Worm (Caenorhabditis elegans) whole organism, L2 larva: ENCODE measurements around the gene srg-4.

Source experiments
- C34F6.9 ChIP-seq: fragments of 150-350 bp; optimal IDR thresholded peaks from 2 replicates; lab custom pipeline; 2014; ENCODE audit warnings: missing biosample characterization, missing genetic modification characterization
- R02D3.7 ChIP-seq: fragments of 150-350 bp; optimal IDR thresholded peaks from 2 replicates; lab custom pipeline; 2014; ENCODE audit warnings: missing biosample characterization, missing genetic modification characterization
- Y55F3AM.14 ChIP-seq: fragments of 200-800 bp; sonication (Bioruptor generic); optimal IDR thresholded peaks from 2 replicates; lab custom pipeline; 2018; ENCODE audit warnings: mild to moderate bottlenecking, missing genetic modification characterization, missing compliant biosample characterization
- ZK546.5 ChIP-seq: sonication (generic microtip); optimal IDR thresholded peaks from 2 replicates; lab custom pipeline; 2017; ENCODE audit warnings: missing biosample characterization, missing genetic modification characterization
- aly-2 ChIP-seq: fragments of 150-350 bp; optimal IDR thresholded peaks from 2 replicates; lab custom pipeline; 2014; ENCODE audit warnings: missing biosample characterization, missing genetic modification characterization
- ama-1 ChIP-seq: fragments of 150-350 bp; optimal IDR thresholded peaks from 2 replicates; lab custom pipeline; 2018; ENCODE audit warnings: inconsistent platforms
- blmp-1 ChIP-seq: sonication (generic microtip); optimal IDR thresholded peaks from 2 replicates; lab custom pipeline; 2017; ENCODE audit warnings: missing genetic modification characterization, mild to moderate bottlenecking, missing compliant biosample characterization, antibody characterized with exemption, moderate library complexity; ENCODE audit not compliant: insufficient read depth
- ceh-82 ChIP-seq: fragments of 150-350 bp; optimal IDR thresholded peaks from 2 replicates; lab custom pipeline; 2014; ENCODE audit warnings: missing biosample characterization, missing genetic modification characterization
- dmd-4 ChIP-seq: sonication (generic microtip); optimal IDR thresholded peaks from 2 replicates; lab custom pipeline; 2017; ENCODE audit warnings: missing biosample characterization, missing genetic modification characterization
- elt-1 ChIP-seq: fragments of 150-350 bp; optimal IDR thresholded peaks from 2 replicates; lab custom pipeline; 2014; ENCODE audit warnings: missing biosample characterization, missing genetic modification characterization
- elt-3 ChIP-seq: sonication (generic microtip); optimal IDR thresholded peaks from 2 replicates; lab custom pipeline; 2017; ENCODE audit warnings: missing biosample characterization, missing genetic modification characterization
- lin-13 ChIP-seq: fragments of 150-350 bp; optimal IDR thresholded peaks from 2 replicates; lab custom pipeline; 2014; ENCODE audit warnings: missing biosample characterization, missing genetic modification reagents, missing genetic modification characterization
- lin-39 ChIP-seq: fragments of 150-350 bp; optimal IDR thresholded peaks from 2 replicates; lab custom pipeline; 2014; ENCODE audit warnings: missing biosample characterization, missing genetic modification reagents, missing genetic modification characterization
- lsy-2 ChIP-seq, 2 experiments: fragments of 150-350 bp in 1 of 2; sonication (generic microtip) in 1 of 2; optimal IDR thresholded peaks; 2 replicates each; lab custom pipeline; 2014 to 2017; ENCODE audit warnings: missing biosample characterization in 2 of 2, missing genetic modification characterization in 2 of 2
- nhr-10 ChIP-seq: sonication (generic microtip); optimal IDR thresholded peaks from 2 replicates; lab custom pipeline; 2017; ENCODE audit warnings: missing biosample characterization, missing genetic modification characterization
- nhr-11 ChIP-seq: fragments of 150-350 bp; optimal IDR thresholded peaks from 2 replicates; lab custom pipeline; 2014; ENCODE audit warnings: missing biosample characterization, missing genetic modification characterization
- nhr-12 ChIP-seq: fragments of 150-350 bp; optimal IDR thresholded peaks from 2 replicates; lab custom pipeline; 2014; ENCODE audit warnings: missing biosample characterization, missing genetic modification characterization
- nhr-129 ChIP-seq: fragments of 150-350 bp; optimal IDR thresholded peaks from 2 replicates; lab custom pipeline; 2014; ENCODE audit warnings: missing biosample characterization, missing genetic modification characterization
- nhr-21 ChIP-seq: fragments of 150-350 bp; optimal IDR thresholded peaks from 2 replicates; lab custom pipeline; 2014; ENCODE audit warnings: missing biosample characterization, missing genetic modification characterization
- nhr-23 ChIP-seq: fragments of 150-350 bp; optimal IDR thresholded peaks from 2 replicates; lab custom pipeline; 2014; ENCODE audit warnings: missing biosample characterization, missing genetic modification reagents, missing genetic modification characterization
- nhr-237 ChIP-seq: fragments of 150-350 bp; optimal IDR thresholded peaks from 2 replicates; lab custom pipeline; 2014; ENCODE audit warnings: missing biosample characterization, missing genetic modification characterization
- nhr-25 ChIP-seq: fragments of 150-350 bp; sonication (generic microtip); optimal IDR thresholded peaks from 3 replicates; lab custom pipeline; 2014; ENCODE audit warnings: missing biosample characterization, missing genetic modification characterization
- nhr-6 ChIP-seq: fragments of 150-350 bp; optimal IDR thresholded peaks from 2 replicates; lab custom pipeline; 2014; ENCODE audit warnings: missing biosample characterization, missing genetic modification characterization
- nhr-77 ChIP-seq: fragments of 150-350 bp; optimal IDR thresholded peaks from 2 replicates; lab custom pipeline; 2014; ENCODE audit warnings: missing biosample characterization, missing genetic modification characterization
- peb-1 ChIP-seq: fragments of 150-350 bp; optimal IDR thresholded peaks from 2 replicates; lab custom pipeline; 2014; ENCODE audit warnings: missing biosample characterization, missing genetic modification characterization
- sem-4 ChIP-seq: fragments of 150-350 bp; optimal IDR thresholded peaks from 2 replicates; lab custom pipeline; 2014; ENCODE audit warnings: missing biosample characterization, missing genetic modification reagents, missing genetic modification characterization
- skn-1 ChIP-seq: sonication (generic microtip); optimal IDR thresholded peaks from 2 replicates; lab custom pipeline; 2017; ENCODE audit warnings: missing biosample characterization, missing genetic modification characterization
- sma-3 ChIP-seq: sonication (generic microtip); optimal IDR thresholded peaks from 2 replicates; lab custom pipeline; 2016; ENCODE audit warnings: missing genetic modification reagents, missing genetic modification characterization, missing compliant biosample characterization
- sma-9 ChIP-seq, 2 experiments: fragments of 150-350 bp in 1 of 2; sonication (generic microtip) in 1 of 2; optimal IDR thresholded peaks; 2 replicates each; lab custom pipeline; 2014 to 2016; ENCODE audit warnings: missing genetic modification characterization in 2 of 2, mild to moderate bottlenecking in 1 of 2, missing biosample characterization in 1 of 2, missing compliant biosample characterization in 1 of 2, missing genetic modification reagents in 1 of 2, moderate library complexity in 1 of 2
- unc-39 ChIP-seq: fragments of 150-350 bp; optimal IDR thresholded peaks from 2 replicates; lab custom pipeline; 2014; ENCODE audit warnings: missing biosample characterization, missing genetic modification characterization
- unc-62 ChIP-seq: fragments of 150-350 bp; optimal IDR thresholded peaks from 2 replicates; lab custom pipeline; 2014; ENCODE audit warnings: missing biosample characterization, missing genetic modification reagents, missing genetic modification characterization
- zag-1 ChIP-seq: fragments of 150-350 bp; optimal IDR thresholded peaks from 2 replicates; lab custom pipeline; 2014; ENCODE audit warnings: missing biosample characterization, missing genetic modification characterization
- ztf-1 ChIP-seq: fragments of 200-800 bp; sonication (Bioruptor generic); conservative IDR thresholded peaks from 2 replicates; pipeline ENCODE4 v1.3.6; 2022; ENCODE audit warnings: missing genetic modification characterization, missing compliant biosample characterization
- ztf-4 ChIP-seq: fragments of 150-350 bp; optimal IDR thresholded peaks from 2 replicates; lab custom pipeline; 2014; ENCODE audit warnings: missing biosample characterization, missing genetic modification characterization

srg-4 gene

DNA sequence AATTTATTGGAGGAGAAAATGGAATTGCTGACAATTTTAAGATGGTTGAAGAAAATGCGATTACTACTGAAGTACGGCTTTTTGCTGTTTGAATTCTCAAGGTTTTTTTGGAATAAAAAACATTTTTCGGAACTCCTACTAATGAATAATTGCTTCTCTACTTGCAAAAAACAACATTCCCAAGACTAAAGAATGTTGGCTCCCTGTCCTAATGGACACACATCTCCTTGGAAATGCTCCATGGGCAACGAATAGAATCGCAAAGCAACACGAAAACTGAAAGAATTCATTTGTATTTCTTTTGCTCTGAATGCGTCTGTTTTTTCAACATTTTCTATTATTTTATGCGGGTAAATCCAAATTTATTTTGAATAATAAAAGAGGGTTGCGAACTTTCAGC, 11.0 kb upstream of the srg-4 start, which contains the start of gene C18F10.2:
C18F10.2 (plus strand) TSS at position 301 of the 400 bp plus-strand sequence.
- TF ChIP-seq nhr-12 (tag; lab: Kevin White, UChicago), result no peak
- no peak for TF ChIP-seq peb-1 (tag; lab: Kevin White, UChicago)
- no peak for TF ChIP-seq nhr-6 (tag; lab: Kevin White, UChicago)
- no peak for TF ChIP-seq aly-2 (tag; lab: Kevin White, UChicago)
- TF ChIP-seq nhr-11, result no peak
- TF ChIP-seq C34F6.9 (tag; lab: Kevin White, UChicago), result no peak
- TF ChIP-seq lin-13 (GFP tag; lab: Kevin White, UChicago), result no peak
- TF ChIP-seq ceh-82 (tag; lab: Kevin White, UChicago), result no peak
- TF ChIP-seq ama-1 (lab: Kevin White, UChicago), result no peak
- no peak for TF ChIP-seq nhr-77 (tag; lab: Kevin White, UChicago)
- no peak for TF ChIP-seq Y55F3AM.14 (GFP tag; lab: Kevin White, UChicago)
- TF ChIP-seq skn-1 (tag; lab: Kevin White, UChicago), result no peak
- TF ChIP-seq lsy-2 (tag; optimal IDR thresholded peaks at IDR 0.05; lab: Kevin White, UChicago), result no peak
- TF ChIP-seq elt-3 (tag; lab: Kevin White, UChicago), result no peak
- no peak for TF ChIP-seq elt-1 (tag; lab: Kevin White, UChicago)
- TF ChIP-seq nhr-237 (tag; lab: Kevin White, UChicago), result no peak
- no peak for TF ChIP-seq blmp-1
- TF ChIP-seq dmd-4 (tag; lab: Kevin White, UChicago), result no peak

DNA sequence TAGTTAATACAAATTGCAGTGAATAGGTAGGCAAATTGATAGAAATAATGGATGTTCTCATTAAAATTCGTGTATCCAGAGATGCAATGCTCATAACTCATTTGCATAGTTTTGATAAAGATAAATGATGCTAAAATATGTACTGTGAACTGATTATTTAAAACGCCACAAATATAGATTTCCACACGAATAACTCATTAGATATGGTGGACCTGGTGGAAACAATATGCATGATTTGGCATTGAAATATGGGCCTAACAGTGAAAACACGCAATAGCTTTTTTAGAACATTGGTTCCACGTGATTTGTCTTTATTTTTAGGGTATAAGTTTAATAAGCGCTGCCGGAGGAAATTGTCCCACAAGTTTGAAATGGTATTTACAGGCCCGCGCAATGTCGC, 8.4 kb upstream of the srg-4 start, which contains the start of gene srg-3:
srg-3 (minus strand) TSS at position 101 of the 400 bp plus-strand sequence.
- TF ChIP-seq sem-4 (tag; lab: Kevin White, UChicago) (no peak), C34F6.9 (tag; lab: Kevin White, UChicago) (no peak), nhr-21 (tag; lab: Kevin White, UChicago) (no peak), dmd-4 (tag; lab: Kevin White, UChicago) (no peak), zag-1 (tag; lab: Kevin White, UChicago) (no peak), nhr-129 (tag; lab: Kevin White, UChicago) (no peak), unc-39 (tag; lab: Kevin White, UChicago) (no peak), lin-13 (GFP tag; lab: Kevin White, UChicago) (no peak), nhr-12 (tag; lab: Kevin White, UChicago) (no peak), nhr-6 (tag; lab: Kevin White, UChicago) (no peak), ceh-82 (tag; lab: Kevin White, UChicago) (no peak), nhr-10 (tag; lab: Kevin White, UChicago) (no peak)

DNA sequence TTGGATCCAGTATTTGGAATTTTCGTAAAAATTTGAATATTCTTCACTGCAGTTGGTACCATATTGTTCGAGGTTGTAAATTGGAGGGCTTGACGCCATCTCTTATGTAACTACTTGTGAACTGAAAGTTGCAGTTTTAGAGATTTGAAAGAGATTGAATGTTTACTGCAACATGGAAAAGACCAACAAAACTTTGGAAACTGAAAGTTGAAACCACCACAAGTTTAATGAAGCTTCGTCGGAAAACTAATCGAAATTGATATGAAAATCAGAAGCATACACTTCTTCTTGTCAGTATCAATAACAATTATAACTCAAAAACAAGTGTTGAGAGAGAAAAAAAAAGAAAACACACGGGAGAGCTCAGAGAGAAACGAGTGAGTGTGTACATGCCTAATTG, 6.2 kb upstream of the srg-4 start, which contains the start of gene srg-7:
srg-7 (minus strand) TSS at position 101 of the 400 bp plus-strand sequence.
- TF ChIP-seq lin-13 (GFP tag; lab: Kevin White, UChicago) (no peak), elt-3 (tag; lab: Kevin White, UChicago) (no peak), dmd-4 (tag; lab: Kevin White, UChicago) (no peak), sma-3 (GFP tag; lab: Kevin White, UChicago) (no peak), R02D3.7 (no peak), skn-1 (tag; lab: Kevin White, UChicago) (no peak), nhr-25 (tag; lab: Kevin White, UChicago) (no peak), ZK546.5 (tag; lab: Kevin White, UChicago) (no peak), ztf-4 (tag; lab: Kevin White, UChicago) (no peak), lin-39 (tag; lab: Kevin White, UChicago) (no peak), nhr-23 (tag; lab: Kevin White, UChicago) (no peak), unc-62 (GFP tag; lab: Kevin White, UChicago) (no peak)

ce11 chrIII:6265911-6266310, 4.0 kb upstream of the srg-4 start, which contains the start of gene srg-6:
TSS of gene srg-6 (minus strand) at chrIII:6266011.
- TF ChIP-seq sma-3 (GFP tag; lab: Kevin White, UChicago), result no peak
- no peak for TF ChIP-seq ztf-1 (GFP tag; lab: Robert Waterston, UW)
- TF ChIP-seq sma-9 (GFP tag; optimal IDR thresholded peaks at IDR 0.05; lab: Kevin White, UChicago), result no peak
- no peak for TF ChIP-seq sma-9 (tag; optimal IDR thresholded peaks at IDR 0.05; lab: Kevin White, UChicago)
- TF ChIP-seq zag-1 (tag; lab: Kevin White, UChicago), result no peak
- TF ChIP-seq blmp-1, result no peak
